Worm (Caenorhabditis elegans) whole organism, early embryonic: ENCODE measurements around the gene K07E1.1.

ENCODE experiments used
- aly-1 ChIP-seq: sonication (generic microtip); optimal IDR thresholded peaks from 2 replicates; lab custom pipeline; 2016; ENCODE audit warnings: missing genetic modification characterization, missing compliant biosample characterization
- ama-1 ChIP-seq: fragments of 150-350 bp; optimal IDR thresholded peaks from 2 replicates; lab custom pipeline; 2014
- pes-1 ChIP-seq: fragments of 200-800 bp; sonication (Bioruptor generic); IDR thresholded peaks from 2 replicates; pipeline ENCODE4 v1.3.6; 2022; ENCODE audit warnings: missing genetic modification reagents, missing genetic modification characterization, missing compliant biosample characterization

DNA sequence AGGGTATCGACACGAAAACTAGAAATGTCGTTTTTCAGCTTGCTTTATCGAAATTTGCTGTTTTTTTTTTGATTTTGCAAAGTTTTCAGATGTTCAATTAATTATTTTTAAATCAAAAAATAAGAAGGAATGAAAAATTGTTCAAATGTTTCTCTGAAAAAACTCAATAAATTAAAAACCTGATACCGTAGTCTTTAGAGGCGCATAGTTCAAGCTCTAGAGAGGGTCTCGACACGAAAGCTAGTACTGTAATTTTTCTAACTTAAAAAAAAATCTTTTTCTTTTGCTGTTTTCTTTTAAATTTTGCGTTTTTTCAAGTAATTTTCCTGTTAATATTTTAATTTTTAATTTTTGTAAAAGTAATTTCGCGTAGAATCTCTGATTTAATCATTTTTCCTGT, 15.4 kb downstream of the K07E1.1 start:
- TF ChIP-seq pes-1 = no peak
- no peak for TF ChIP-seq ama-1
- TF ChIP-seq aly-1 (tag; lab: Kevin White, UChicago) = no peak
